Worm (Caenorhabditis elegans) whole organism, midembryonic: ENCODE results near the gene C50E3.7.

Source experiments
- T22C8.4 ChIP-seq: fragments of 200-800 bp; sonication (Bioruptor generic); IDR thresholded peaks from 2 replicates; pipeline ENCODE4 v1.3.6; 2022; ENCODE audit warnings: missing genetic modification characterization, missing compliant biosample characterization
- cog-1 ChIP-seq: sonication (generic microtip); optimal IDR thresholded peaks from 2 replicates; lab custom pipeline; 2016; ENCODE audit warnings: missing genetic modification characterization, missing compliant biosample characterization
- flt-1 ChIP-seq: fragments of 200-800 bp; sonication (Bioruptor generic); IDR thresholded peaks from 2 replicates; pipeline ENCODE4 v1.3.6; 2022; ENCODE audit warnings: missing genetic modification characterization, missing compliant biosample characterization
- klf-2 ChIP-seq: fragments of 200-800 bp; sonication (Bioruptor generic); conservative IDR thresholded peaks from 2 replicates; pipeline ENCODE4 v1.3.6; 2022; ENCODE audit warnings: missing genetic modification reagents, missing genetic modification characterization, missing compliant biosample characterization
- med-1 ChIP-seq: sonication (generic microtip); optimal IDR thresholded peaks from 2 replicates; lab custom pipeline; 2017; ENCODE audit warnings: missing genetic modification characterization, mild to moderate bottlenecking, missing compliant biosample characterization, antibody characterized with exemption, missing genetic modification reagents; ENCODE audit not compliant: insufficient read depth
- ref-1 ChIP-seq: fragments of 200-800 bp; sonication (Bioruptor generic); conservative IDR thresholded peaks from 2 replicates; pipeline ENCODE4 v1.3.6; 2022; ENCODE audit warnings: missing genetic modification reagents, missing genetic modification characterization, missing compliant biosample characterization
- tab-1 ChIP-seq: fragments of 200-800 bp; sonication (Bioruptor generic); IDR thresholded peaks from 2 replicates; pipeline ENCODE4 v1.3.6; 2022; ENCODE audit warnings: missing genetic modification characterization, missing compliant biosample characterization
- ztf-23 ChIP-seq: fragments of 200-800 bp; sonication (Bioruptor generic); IDR thresholded peaks from 2 replicates; pipeline ENCODE4 v1.3.6; 2022; ENCODE audit warnings: missing genetic modification reagents, missing genetic modification characterization, missing compliant biosample characterization
- ztf-29 ChIP-seq: fragments of 200-800 bp; sonication (Bioruptor generic); IDR thresholded peaks from 2 replicates; pipeline ENCODE4 v1.3.6; 2022; ENCODE audit warnings: missing genetic modification reagents, missing genetic modification characterization, missing compliant biosample characterization

C50E3.7 gene

ce11 chrV:7545187-7545586 lies 53.0 kb downstream of the C50E3.7 start, which contains the start of the genes C54F6.19 and nhx-3:
C54F6.19 (plus strand) TSS chrV:7545487.
nhx-3 (minus strand) TSS chrV:7545523.
- TF ChIP-seq klf-2 (GFP tag; lab: Robert Waterston, UW) = no peak
- TF ChIP-seq cog-1 = no peak
- TF ChIP-seq flt-1 = no peak
- no peak for TF ChIP-seq ref-1
- TF ChIP-seq med-1 = no peak
- TF ChIP-seq ztf-29 = no peak
- no peak for TF ChIP-seq T22C8.4 (GFP tag; lab: Robert Waterston, UW)
- no peak for TF ChIP-seq ztf-23 (GFP tag; lab: Robert Waterston, UW)
- TF ChIP-seq tab-1 (GFP tag; lab: Robert Waterston, UW) = no peak
